Fruit fly (Drosophila melanogaster) whole organism, embryonic: ENCODE data around the gene NijB.

ENCODE experiments used
- CG3407 ChIP-seq: fragments of 200-800 bp; sonication (Bioruptor generic); optimal IDR thresholded peaks from 2 replicates; lab custom pipeline; 2018; ENCODE audit warnings: missing biosample characterization, mild to moderate bottlenecking, missing genetic modification characterization
- CG9932 ChIP-seq: fragments of 200-800 bp; sonication (Bioruptor generic); IDR thresholded peaks from 2 replicates; pipeline ENCODE4 v1.3.6; 2022; ENCODE audit warnings: missing biosample characterization, missing genetic modification characterization

dm6 chr3L:18895079-18895478 lies 2.9 kb downstream of the NijB start:
- TF ChIP-seq CG9932: no peak
- no peak for TF ChIP-seq CG3407 (GFP tag; lab: Kevin White, UChicago)
